Worm (Caenorhabditis elegans) whole organism, young adult: ENCODE results near the gene F36H12.3.
"Not testable (repeated sequence)": the region's sequence is repeated elsewhere in the genome, so short reads cannot be mapped to it uniquely, and the experiment has no call there.

Experiments
- C17E4.6 ChIP-seq: fragments of 200-800 bp; sonication (Bioruptor generic); IDR thresholded peaks from 2 replicates; pipeline ENCODE4 v1.3.6; 2022; ENCODE audit warnings: missing genetic modification reagents, missing genetic modification characterization, missing compliant biosample characterization
- D2030.7 ChIP-seq: fragments of 200-800 bp; sonication (Bioruptor generic); IDR thresholded peaks from 2 replicates; pipeline ENCODE4 v1.3.6; 2022; ENCODE audit warnings: missing genetic modification reagents, missing genetic modification characterization, missing compliant biosample characterization
- F33H1.4 ChIP-seq: fragments of 200-800 bp; sonication (Bioruptor generic); IDR thresholded peaks from 2 replicates; pipeline ENCODE4 v1.3.6; 2022; ENCODE audit warnings: missing genetic modification reagents, missing genetic modification characterization, missing compliant biosample characterization
- Y53F4B.3 ChIP-seq: fragments of 200-800 bp; sonication (Bioruptor generic); IDR thresholded peaks from 2 replicates; pipeline ENCODE4 v1.3.6; 2022; ENCODE audit warnings: missing genetic modification reagents, missing genetic modification characterization, missing compliant biosample characterization
- Y53G8AR.9 ChIP-seq: fragments of 200-800 bp; sonication (Bioruptor generic); conservative IDR thresholded peaks from 2 replicates; pipeline ENCODE4 v1.3.6; 2022; ENCODE audit warnings: missing genetic modification reagents, missing genetic modification characterization, missing compliant biosample characterization
- Y56A3A.18 ChIP-seq: fragments of 200-800 bp; sonication (Bioruptor generic); IDR thresholded peaks from 2 replicates; pipeline ENCODE4 v1.3.6; 2022; ENCODE audit warnings: missing genetic modification reagents, missing genetic modification characterization, missing compliant biosample characterization
- Y95B8A.8 ChIP-seq: fragments of 200-800 bp; sonication (Bioruptor generic); IDR thresholded peaks from 2 replicates; pipeline ENCODE4 v1.3.6; 2022; ENCODE audit warnings: missing genetic modification reagents, missing genetic modification characterization, missing compliant biosample characterization
- aptf-2 ChIP-seq: fragments of 200-800 bp; sonication (Bioruptor generic); conservative IDR thresholded peaks from 2 replicates; pipeline ENCODE4 v1.3.6; 2022; ENCODE audit warnings: missing genetic modification reagents, missing genetic modification characterization, missing compliant biosample characterization
- attf-6 ChIP-seq: fragments of 200-800 bp; sonication (Bioruptor generic); IDR thresholded peaks from 2 replicates; pipeline ENCODE4 v1.3.6; 2022; ENCODE audit warnings: missing genetic modification reagents, missing genetic modification characterization, missing compliant biosample characterization
- ceh-100 ChIP-seq: fragments of 200-800 bp; sonication (Bioruptor generic); IDR thresholded peaks from 2 replicates; pipeline ENCODE4 v1.3.6; 2022; ENCODE audit warnings: missing genetic modification reagents, missing genetic modification characterization, missing compliant biosample characterization
- ceh-40 ChIP-seq: fragments of 200-800 bp; sonication (Bioruptor generic); IDR thresholded peaks from 2 replicates; pipeline ENCODE4 v1.3.6; 2022; ENCODE audit warnings: missing genetic modification characterization, missing compliant biosample characterization
- ceh-79 ChIP-seq: sonication (generic microtip); optimal IDR thresholded peaks from 2 replicates; lab custom pipeline; 2017; ENCODE audit warnings: mild to moderate bottlenecking, missing genetic modification characterization, missing compliant biosample characterization
- ceh-91 ChIP-seq: fragments of 200-800 bp; sonication (Bioruptor generic); IDR thresholded peaks from 2 replicates; pipeline ENCODE4 v1.3.6; 2022; ENCODE audit warnings: missing genetic modification reagents, missing genetic modification characterization, missing compliant biosample characterization
- dox-1 ChIP-seq: fragments of 200-800 bp; sonication (Bioruptor generic); IDR thresholded peaks from 2 replicates; pipeline ENCODE4 v1.3.6; 2022; ENCODE audit warnings: missing genetic modification reagents, missing genetic modification characterization, missing compliant biosample characterization
- dpl-1 ChIP-seq: fragments of 150-350 bp; optimal IDR thresholded peaks from 2 replicates; lab custom pipeline; 2014; ENCODE audit warnings: missing biosample characterization, missing genetic modification reagents, missing genetic modification characterization
- ekl-4 ChIP-seq: fragments of 200-800 bp; sonication (Bioruptor generic); IDR thresholded peaks from 2 replicates; pipeline ENCODE4 v1.3.6; 2022; ENCODE audit warnings: missing genetic modification reagents, missing genetic modification characterization, missing compliant biosample characterization
- hmg-1.2 ChIP-seq: fragments of 200-800 bp; sonication (Bioruptor generic); IDR thresholded peaks from 2 replicates; pipeline ENCODE4 v1.3.6; 2022; ENCODE audit warnings: missing genetic modification reagents, missing genetic modification characterization, missing compliant biosample characterization
- hmg-20 ChIP-seq: fragments of 200-800 bp; sonication (Bioruptor generic); IDR thresholded peaks from 2 replicates; pipeline ENCODE4 v1.3.6; 2022; ENCODE audit warnings: missing genetic modification reagents, missing genetic modification characterization, missing compliant biosample characterization
- hsf-1 ChIP-seq: fragments of 200-800 bp; sonication (Bioruptor generic); IDR thresholded peaks from 2 replicates; pipeline ENCODE4 v1.3.6; 2022; ENCODE audit warnings: missing genetic modification reagents, missing genetic modification characterization, missing compliant biosample characterization
- madf-3 ChIP-seq: fragments of 200-800 bp; sonication (Bioruptor generic); IDR thresholded peaks from 2 replicates; pipeline ENCODE4 v1.3.6; 2022; ENCODE audit warnings: missing genetic modification reagents, missing genetic modification characterization, missing compliant biosample characterization
- madf-6 ChIP-seq: fragments of 200-800 bp; sonication (Bioruptor generic); IDR thresholded peaks from 2 replicates; pipeline ENCODE4 v1.3.6; 2022; ENCODE audit warnings: missing genetic modification reagents, missing genetic modification characterization, missing compliant biosample characterization
- mxl-1 ChIP-seq: sonication (generic microtip); optimal IDR thresholded peaks from 2 replicates; lab custom pipeline; 2016; ENCODE audit warnings: missing genetic modification characterization, missing compliant biosample characterization
- nfya-2 ChIP-seq: fragments of 200-800 bp; sonication (Bioruptor generic); IDR thresholded peaks from 2 replicates; pipeline ENCODE4 v1.3.6; 2022; ENCODE audit warnings: missing genetic modification reagents, missing genetic modification characterization, missing compliant biosample characterization
- nfyb-1 ChIP-seq: fragments of 200-800 bp; sonication (Bioruptor generic); IDR thresholded peaks from 2 replicates; pipeline ENCODE4 v1.3.6; 2022; ENCODE audit warnings: missing genetic modification reagents, missing genetic modification characterization, missing compliant biosample characterization
- pbrm-1 ChIP-seq: fragments of 200-800 bp; sonication (Bioruptor generic); IDR thresholded peaks from 2 replicates; pipeline ENCODE4 v1.3.6; 2022; ENCODE audit warnings: missing genetic modification reagents, missing genetic modification characterization, missing compliant biosample characterization
- rcor-1 ChIP-seq: fragments of 200-800 bp; sonication (Bioruptor generic); IDR thresholded peaks from 2 replicates; pipeline ENCODE4 v1.3.6; 2022; ENCODE audit warnings: missing genetic modification reagents, missing genetic modification characterization, missing compliant biosample characterization
- rpc-1 ChIP-seq, 2 experiments: fragments of 150-350 bp in 1 of 2; sonication (generic microtip) in 1 of 2; optimal IDR thresholded peaks; 2 replicates each; lab custom pipeline; 2014 to 2018; ENCODE audit warnings: missing biosample characterization in 1 of 2, missing genetic modification characterization in 1 of 2, missing genetic modification reagents in 1 of 2, missing genotype in 1 of 2
- snpc-1.1 ChIP-seq: sonication (generic microtip); optimal IDR thresholded peaks from 2 replicates; lab custom pipeline; 2017; ENCODE audit warnings: missing genetic modification characterization, mild to moderate bottlenecking, missing compliant biosample characterization, antibody characterized with exemption, moderate library complexity, missing genotype, missing genetic modification reagents; ENCODE audit not compliant: insufficient read depth
- snpc-4 ChIP-seq, 5 experiments: fragments of 150-350 bp in 1 of 5; sonication (generic microtip) in 4 of 5; optimal IDR thresholded peaks; 2 replicates each; lab custom pipeline; 2014 to 2018; ENCODE audit warnings: missing genetic modification characterization in 5 of 5, missing biosample characterization in 3 of 5, antibody characterized with exemption in 2 of 5, mild to moderate bottlenecking in 2 of 5, missing compliant biosample characterization in 2 of 5, missing genotype in 2 of 5, moderate library complexity in 2 of 5, missing genetic modification reagents in 1 of 5
- tbp1 ChIP-seq: fragments of 200-800 bp; sonication (Bioruptor generic); optimal IDR thresholded peaks from 2 replicates; lab custom pipeline; 2018; ENCODE audit warnings: mild to moderate bottlenecking, missing genetic modification characterization, missing compliant biosample characterization

F36H12.3 gene

ce11 chrIV:5254678-5255077 lies 17.9 kb upstream of the F36H12.3 start, which contains the start of gene F36H12.10:
Gene F36H12.10, minus strand, starts transcription at chrIV:5254778.
- TF ChIP-seq nfya-2, aptf-2, Y95B8A.8 (GFP tag; lab: Robert Waterston, UW): not testable (repeated sequence)
- TF ChIP-seq, all 124 proteins: peak for 0; not testable (repeated sequence) for 124

- not testable (repeated sequence) for TF ChIP-seq Y53F4B.3 (GFP tag; lab: Robert Waterston, UW); ceh-40 (GFP tag; lab: Robert Waterston, UW); rpc-1 (optimal IDR thresholded peaks at IDR 0.05; lab: Kevin White, UChicago); rpc-1 (tag; optimal IDR thresholded peaks at IDR 0.05; lab: Kevin White, UChicago)
Measured at ce11 chrIV:5256731-5257130, 15.9 kb upstream of the F36H12.3 start, which contains the start of gene F36H12.9. Gene F36H12.9, plus strand, starts transcription at chrIV:5257031.

- TF ChIP-seq ceh-79 (tag; lab: Kevin White, UChicago); ceh-91 (GFP tag; lab: Robert Waterston, UW); dpl-1 (GFP tag; lab: Kevin White, UChicago): not testable (repeated sequence)
Measured at ce11 chrIV:5258385-5258784, 14.2 kb upstream of the F36H12.3 start, which contains the start of gene ttbk-2.1. Gene ttbk-2.1, plus strand, starts transcription at chrIV:5258685.

- not testable (repeated sequence) for TF ChIP-seq ceh-79 (tag; lab: Kevin White, UChicago); mxl-1 (tag; lab: Kevin White, UChicago); hsf-1 (GFP tag; lab: Robert Waterston, UW)
Measured at ce11 chrIV:5260289-5260688, 12.3 kb upstream of the F36H12.3 start, which contains the start of gene msp-19. Gene msp-19, plus strand, starts transcription at chrIV:5260589.

DNA sequence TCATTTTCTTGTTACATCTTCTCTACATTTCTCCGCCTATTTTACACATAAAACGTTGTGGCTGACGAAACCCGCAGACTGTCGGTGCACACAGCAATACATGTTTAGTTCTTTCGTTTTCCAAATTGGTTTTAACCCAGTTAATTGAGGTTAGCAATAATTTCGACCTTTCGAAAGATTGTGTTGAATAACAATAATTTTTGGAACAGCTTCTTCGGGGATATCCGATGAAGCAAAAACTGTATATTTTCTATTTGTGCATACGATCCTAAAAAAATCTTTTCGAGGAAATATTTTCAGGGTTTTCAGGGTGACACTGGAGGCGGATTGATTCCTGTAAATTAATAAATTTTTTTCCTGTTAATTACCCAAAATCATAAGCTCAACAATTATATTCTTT lies 10.8 kb upstream of the F36H12.3 start:
- peak; percentile 58; the same call in 1 of the 2 replicates for TF ChIP-seq C17E4.6
- peak; percentile 39 for TF ChIP-seq ceh-100 (GFP tag; lab: Robert Waterston, UW)
- peak; percentile 58 for TF ChIP-seq F33H1.4
- TF ChIP-seq tbp1, result peak; percentile 45
- TF ChIP-seq Y56A3A.18 (GFP tag; lab: Robert Waterston, UW), result peak; percentile 82
- 0 out of 2 replicates have a peak, but pooled peaks have one; percentile 42 for TF ChIP-seq hmg-20
- 0 out of 2 replicates have a peak, but pooled peaks have one; percentile 55 for TF ChIP-seq madf-3 (GFP tag; lab: Robert Waterston, UW)
- peak; percentile 49; the same call in 1 of the 2 replicates for TF ChIP-seq rcor-1 (GFP tag; lab: Robert Waterston, UW)
- peak; percentile 74 for TF ChIP-seq nfyb-1 (GFP tag; lab: Robert Waterston, UW)
- peak; percentile 80 for TF ChIP-seq hmg-1.2 (GFP tag; lab: Robert Waterston, UW)
- peak; percentile 46 for TF ChIP-seq snpc-1.1 (tag; lab: Kevin White, UChicago)
- TF ChIP-seq hsf-1 (GFP tag; lab: Robert Waterston, UW), result peak; percentile 68; the same call in 1 of the 2 replicates
- peak; percentile 97 for TF ChIP-seq attf-6 (GFP tag; lab: Robert Waterston, UW)
- peak; percentile 78 for TF ChIP-seq pbrm-1 (GFP tag; lab: Robert Waterston, UW)
- peak; percentile 81 for TF ChIP-seq madf-6 (GFP tag; lab: Robert Waterston, UW)
- TF ChIP-seq ekl-4, result peak; percentile 75; the same call in 1 of the 2 replicates
- peak; percentile 92 for TF ChIP-seq D2030.7 (GFP tag; lab: Robert Waterston, UW)
- 0 out of 2 replicates have a peak, but pooled peaks have one; percentile 57 for TF ChIP-seq Y53G8AR.9
- peak; percentile 60 for TF ChIP-seq snpc-4 (GFP tag; optimal IDR thresholded peaks at IDR 0.05; lab: Kevin White, UChicago)
- TF ChIP-seq snpc-4 (tag; optimal IDR thresholded peaks at IDR 0.05; lab: Kevin White, UChicago), result peak; percentile 48 to 95 (median 90)
- 0 out of 2 replicates have a peak, but pooled peaks have one; percentile 43 for TF ChIP-seq dox-1
- TF ChIP-seq, all 124 proteins: peak for 20; not testable (repeated sequence) for 104
